Fruit fly (Drosophila melanogaster) whole organism, wandering third instar larva: ENCODE data around the gene CG5902.

Experiments used
- Abd-B ChIP-seq: fragments of >200 bp; optimal IDR thresholded peaks from 2 replicates; lab custom pipeline; 2017; ENCODE audit warnings: missing biosample characterization, missing genetic modification characterization
- Dfd ChIP-seq: fragments of >200 bp; optimal IDR thresholded peaks from 2 replicates; lab custom pipeline; 2017; ENCODE audit warnings: missing biosample characterization, missing genetic modification characterization
- Vsx2 ChIP-seq: fragments of 200-300, 225-300 bp; sonication (Bioruptor generic); optimal IDR thresholded peaks from 2 replicates; lab custom pipeline; 2018; ENCODE audit warnings: missing biosample characterization, missing genetic modification characterization; ENCODE audit not compliant: partially characterized antibody
- br ChIP-seq: fragments of 200-800 bp; sonication (Bioruptor generic); optimal IDR thresholded peaks from 2 replicates; lab custom pipeline; 2016; ENCODE audit warnings: missing biosample characterization, missing genetic modification characterization
- brk ChIP-seq: fragments of 200-800 bp; sonication (Bioruptor generic); optimal IDR thresholded peaks from 2 replicates; lab custom pipeline; 2016; ENCODE audit warnings: missing biosample characterization, mild to moderate bottlenecking, missing genetic modification characterization
- dl ChIP-seq, 2 experiments: fragments of 175-275, 200-275 bp in 1 of 2; fragments of 200-275 bp in 1 of 2; sonication (Bioruptor generic); optimal IDR thresholded peaks; lab custom pipeline; 2018; ENCODE audit warnings: mild to moderate bottlenecking in 2 of 2, missing biosample characterization in 2 of 2, missing genetic modification characterization in 2 of 2, moderate library complexity in 2 of 2; ENCODE audit not compliant: partially characterized antibody in 2 of 2, insufficient read depth in 1 of 2
- ey ChIP-seq: fragments of 200-800 bp; sonication (Bioruptor generic); optimal IDR thresholded peaks from 2 replicates; lab custom pipeline; 2016; ENCODE audit warnings: missing biosample characterization, missing genetic modification characterization
- sv ChIP-seq: fragments of 200-800 bp; sonication (Bioruptor generic); optimal IDR thresholded peaks from 3 replicates; lab custom pipeline; 2016; ENCODE audit warnings: missing biosample characterization, missing genetic modification characterization
- tai ChIP-seq: sonication (Bioruptor generic); optimal IDR thresholded peaks from 2 replicates; lab custom pipeline; 2016; ENCODE audit warnings: missing biosample characterization, missing genetic modification characterization

- no peak for TF ChIP-seq brk (GFP tag; lab: Kevin White, UChicago)
- TF ChIP-seq Dfd = no peak
- no peak for TF ChIP-seq tai
- no peak for TF ChIP-seq dl (GFP tag; optimal IDR thresholded peaks at IDR 0.05; lab: Kevin White, UChicago; ENCODE audit: insufficient read depth in 1 of 2, partially characterized antibody in 2 of 2)
- no peak for TF ChIP-seq br
- no peak for TF ChIP-seq Vsx2 (GFP tag; lab: Kevin White, UChicago)
- TF ChIP-seq sv (GFP tag; lab: Kevin White, UChicago) = no peak
- TF ChIP-seq Abd-B (GFP tag; lab: Kevin White, UChicago) = no peak
- peak; percentile 8 for TF ChIP-seq ey
Observed at dm6 chr3R:24015939-24016913, 29.8 kb downstream of the CG5902 start.
